Fruit fly (Drosophila melanogaster) whole organism, wandering third instar larva: ENCODE data around the gene CG44405.

Source experiments
- Abd-B ChIP-seq: fragments of >200 bp; optimal IDR thresholded peaks from 2 replicates; lab custom pipeline; 2017; ENCODE audit warnings: missing biosample characterization, missing genetic modification characterization
- CG32264 ChIP-seq: fragments of 200-800 bp; sonication (Bioruptor generic); optimal IDR thresholded peaks from 2 replicates; lab custom pipeline; 2016; ENCODE audit warnings: missing biosample characterization, missing genetic modification characterization
- CG9705 ChIP-seq: fragments of 200-800 bp; sonication (Bioruptor generic); optimal IDR thresholded peaks from 2 replicates; lab custom pipeline; 2018; ENCODE audit warnings: missing biosample characterization, mild to moderate bottlenecking, missing genetic modification characterization
- CrebA ChIP-seq: fragments of 200-800 bp; sonication (Bioruptor generic); optimal IDR thresholded peaks from 2 replicates; lab custom pipeline; 2016; ENCODE audit warnings: missing biosample characterization, mild to moderate bottlenecking, missing genetic modification characterization, borderline replicate concordance
- Dfd ChIP-seq: fragments of >200 bp; optimal IDR thresholded peaks from 2 replicates; lab custom pipeline; 2017; ENCODE audit warnings: missing biosample characterization, missing genetic modification characterization
- Dif ChIP-seq: fragments of 200-275, 200-300 bp; sonication (Bioruptor generic); optimal IDR thresholded peaks from 2 replicates; lab custom pipeline; 2018; ENCODE audit warnings: missing biosample characterization, missing genetic modification characterization; ENCODE audit not compliant: partially characterized antibody
- GATAd ChIP-seq: sonication (Bioruptor generic); optimal IDR thresholded peaks from 2 replicates; lab custom pipeline; 2016; ENCODE audit warnings: missing biosample characterization, missing genetic modification characterization
- HLH106 ChIP-seq: fragments of 200-800 bp; optimal IDR thresholded peaks from 3 replicates; lab custom pipeline; 2019; ENCODE audit warnings: missing biosample characterization, mild to moderate bottlenecking, missing genetic modification characterization, moderate library complexity
- Hnf4 ChIP-seq: fragments of 200-800 bp; sonication (Bioruptor generic); optimal IDR thresholded peaks from 2 replicates; lab custom pipeline; 2016; ENCODE audit warnings: missing biosample characterization, mild to moderate bottlenecking, missing genetic modification characterization
- Hr78 ChIP-seq: fragments of >200 bp; optimal IDR thresholded peaks from 2 replicates; lab custom pipeline; 2017; ENCODE audit warnings: missing biosample characterization, missing genetic modification characterization
- Hr83 ChIP-seq: fragments of 200-300 bp; sonication (Bioruptor generic); optimal IDR thresholded peaks from 2 replicates; lab custom pipeline; 2016; ENCODE audit warnings: missing biosample characterization, mild to moderate bottlenecking, missing genetic modification characterization, moderate library complexity; ENCODE audit not compliant: poor library complexity, severe bottlenecking
- Jra ChIP-seq: sonication (Bioruptor generic); optimal IDR thresholded peaks from 2 replicates; lab custom pipeline; 2016; ENCODE audit warnings: missing biosample characterization, missing genetic modification characterization
- Mio ChIP-seq: sonication (Bioruptor generic); optimal IDR thresholded peaks from 2 replicates; lab custom pipeline; 2016; ENCODE audit warnings: missing biosample characterization, missing genetic modification characterization
- Myc ChIP-seq: fragments of >200 bp; optimal IDR thresholded peaks from 2 replicates; lab custom pipeline; 2017
- N ChIP-seq: fragments of >200 bp; optimal IDR thresholded peaks from 2 replicates; lab custom pipeline; 2018; ENCODE audit warnings: missing biosample characterization, missing external identifiers, missing genetic modification characterization
- OdsH ChIP-seq: fragments of 200-800 bp; sonication (Bioruptor generic); optimal IDR thresholded peaks from 2 replicates; lab custom pipeline; 2016; ENCODE audit warnings: missing biosample characterization, mild to moderate bottlenecking, missing genetic modification characterization
- Rel ChIP-seq, 2 experiments: fragments of 200-800 bp; sonication (Bioruptor generic) in 1 of 2; optimal IDR thresholded peaks; 2 replicates in 1 of 2; 3 replicates in 1 of 2; lab custom pipeline; 2016 to 2019; ENCODE audit warnings: mild to moderate bottlenecking in 2 of 2, missing biosample characterization in 2 of 2, missing genetic modification characterization in 2 of 2, moderate library complexity in 1 of 2
- Sp1 ChIP-seq: fragments of 200-800 bp; sonication (Bioruptor generic); optimal IDR thresholded peaks from 3 replicates; lab custom pipeline; 2019; ENCODE audit warnings: missing biosample characterization, mild to moderate bottlenecking, missing genetic modification characterization, moderate library complexity
- Vsx2 ChIP-seq: fragments of 200-300, 225-300 bp; sonication (Bioruptor generic); optimal IDR thresholded peaks from 2 replicates; lab custom pipeline; 2018; ENCODE audit warnings: missing biosample characterization, missing genetic modification characterization; ENCODE audit not compliant: partially characterized antibody
- br ChIP-seq: fragments of 200-800 bp; sonication (Bioruptor generic); optimal IDR thresholded peaks from 2 replicates; lab custom pipeline; 2016; ENCODE audit warnings: missing biosample characterization, missing genetic modification characterization
- brk ChIP-seq: fragments of 200-800 bp; sonication (Bioruptor generic); optimal IDR thresholded peaks from 2 replicates; lab custom pipeline; 2016; ENCODE audit warnings: missing biosample characterization, mild to moderate bottlenecking, missing genetic modification characterization
- dmrt93B ChIP-seq: fragments of 200-800 bp; sonication (Bioruptor generic); optimal IDR thresholded peaks from 2 replicates; lab custom pipeline; 2018; ENCODE audit warnings: missing biosample characterization, mild to moderate bottlenecking, missing genetic modification characterization
- dsf ChIP-seq: sonication (Bioruptor generic); optimal IDR thresholded peaks from 2 replicates; lab custom pipeline; 2016; ENCODE audit warnings: missing biosample characterization, missing genetic modification characterization, borderline replicate concordance
- ey ChIP-seq: fragments of 200-800 bp; sonication (Bioruptor generic); optimal IDR thresholded peaks from 2 replicates; lab custom pipeline; 2016; ENCODE audit warnings: missing biosample characterization, missing genetic modification characterization
- foxo ChIP-seq, 2 experiments: fragments of 200-800 bp; sonication (Bioruptor generic); optimal IDR thresholded peaks; 2 replicates in 1 of 2; 3 replicates in 1 of 2; lab custom pipeline; 2016 to 2017; ENCODE audit warnings: missing biosample characterization in 2 of 2, missing genetic modification characterization in 2 of 2
- fru ChIP-seq: fragments of 200-800 bp; sonication (Bioruptor generic); optimal IDR thresholded peaks from 3 replicates; lab custom pipeline; 2016; ENCODE audit warnings: missing biosample characterization, mild to moderate bottlenecking, missing genetic modification characterization
- h ChIP-seq: fragments of 200-800 bp; sonication (Bioruptor generic); optimal IDR thresholded peaks from 3 replicates; lab custom pipeline; 2016; ENCODE audit warnings: missing biosample characterization, mild to moderate bottlenecking, missing genetic modification characterization
- jim ChIP-seq: fragments of 175-275, 200-325 bp; sonication (Bioruptor generic); optimal IDR thresholded peaks from 2 replicates; lab custom pipeline; 2016; ENCODE audit warnings: missing biosample characterization, mild to moderate bottlenecking, missing genetic modification characterization
- lola ChIP-seq: fragments of >200 bp; optimal IDR thresholded peaks from 2 replicates; lab custom pipeline; 2017; ENCODE audit warnings: missing biosample characterization, missing genetic modification characterization
- pan ChIP-seq: fragments of >200 bp; optimal IDR thresholded peaks from 2 replicates; lab custom pipeline; 2017
- psq ChIP-seq: fragments of 200-800 bp; sonication (Bioruptor generic); optimal IDR thresholded peaks from 3 replicates; lab custom pipeline; 2017; ENCODE audit warnings: missing biosample characterization, mild to moderate bottlenecking, missing genetic modification characterization, moderate library complexity
- rgr ChIP-seq: fragments of 200-800 bp; sonication (Bioruptor generic); optimal IDR thresholded peaks from 3 replicates; lab custom pipeline; 2016; ENCODE audit warnings: missing biosample characterization, mild to moderate bottlenecking, missing genetic modification characterization
- sage ChIP-seq: fragments of 200-800 bp; sonication (Bioruptor generic); optimal IDR thresholded peaks from 2 replicates; lab custom pipeline; 2016; ENCODE audit warnings: missing biosample characterization, mild to moderate bottlenecking, missing genetic modification characterization
- sv ChIP-seq: fragments of 200-800 bp; sonication (Bioruptor generic); optimal IDR thresholded peaks from 3 replicates; lab custom pipeline; 2016; ENCODE audit warnings: missing biosample characterization, missing genetic modification characterization
- usp ChIP-seq: fragments of >200 bp; optimal IDR thresholded peaks from 2 replicates; lab custom pipeline; 2017; ENCODE audit warnings: missing biosample characterization, missing genetic modification characterization
- woc ChIP-seq: sonication (Bioruptor generic); optimal IDR thresholded peaks from 2 replicates; lab custom pipeline; 2016; ENCODE audit warnings: missing biosample characterization, mild to moderate bottlenecking, missing genetic modification characterization

CG44405 gene

dm6 chr2L:16350742-16351568 lies 8.8 kb upstream of the CG44405 start (continued):
- TF ChIP-seq pan (lab: Kevin White, UChicago) (no peak), rgr (GFP tag; lab: Kevin White, UChicago) (peak; percentile 99), Sp1 (GFP tag; lab: Kevin White, UChicago) (peak; percentile 100), HLH106 (tag; lab: Kevin White, UChicago) (peak; percentile 99), foxo (GFP tag; optimal IDR thresholded peaks at IDR 0.05; lab: Kevin White, UChicago) (peak; percentile 93 to 99), fru (peak; percentile 99), psq (GFP tag; lab: Kevin White, UChicago) (peak; percentile 100), usp (GFP tag; lab: Kevin White, UChicago) (no peak), CrebA (GFP tag; lab: Kevin White, UChicago) (peak; percentile 96), Hr78 (GFP tag; lab: Kevin White, UChicago) (no peak), GATAd (GFP tag; lab: Kevin White, UChicago) (peak; percentile 92)

dm6 chr2L:16350160-16350633 lies 8.1 kb upstream of the CG44405 start:
- TF ChIP-seq jim (GFP tag; lab: Kevin White, UChicago) (no peak), fru (peak; percentile 77), sage (GFP tag; lab: Kevin White, UChicago) (peak; percentile 56), HLH106 (tag; lab: Kevin White, UChicago) (peak; percentile 91), lola (GFP tag; lab: Kevin White, UChicago) (no peak), Jra (GFP tag; lab: Kevin White, UChicago) (peak; percentile 34), CrebA (GFP tag; lab: Kevin White, UChicago) (no peak), Sp1 (GFP tag; lab: Kevin White, UChicago) (peak; percentile 87), usp (GFP tag; lab: Kevin White, UChicago) (no peak), Abd-B (GFP tag; lab: Kevin White, UChicago) (no peak), OdsH (peak; percentile 84), rgr (GFP tag; lab: Kevin White, UChicago) (peak; percentile 88), psq (GFP tag; lab: Kevin White, UChicago) (no peak), Vsx2 (GFP tag; lab: Kevin White, UChicago) (no peak), GATAd (GFP tag; lab: Kevin White, UChicago) (peak; percentile 42), brk (no peak), Hnf4 (GFP tag; lab: Kevin White, UChicago) (no peak), N (GFP tag; lab: Kevin White, UChicago) (no peak), CG9705 (GFP tag; lab: Kevin White, UChicago) (peak; percentile 60), ey (peak; percentile 80), CG32264 (GFP tag; lab: Kevin White, UChicago) (peak; percentile 59), Rel (GFP tag; optimal IDR thresholded peaks at IDR 0.05; lab: Kevin White, UChicago) (no peak), Rel (tag; optimal IDR thresholded peaks at IDR 0.05; lab: Kevin White, UChicago) (peak; percentile 89), Hr83 (peak; percentile 84), Dif (GFP tag; lab: Kevin White, UChicago) (no peak), dsf (GFP tag; lab: Kevin White, UChicago) (no peak), dmrt93B (GFP tag; lab: Kevin White, UChicago) (peak; percentile 78), pan (lab: Kevin White, UChicago) (no peak), h (GFP tag; lab: Kevin White, UChicago) (peak; percentile 78), br (no peak), foxo (GFP tag; optimal IDR thresholded peaks at IDR 0.05; lab: Kevin White, UChicago) (peak in 1 of 2 experiments; percentile 93), woc (GFP tag; lab: Kevin White, UChicago) (peak; percentile 39), sv (GFP tag; lab: Kevin White, UChicago) (peak; percentile 51)

- TF ChIP-seq Sp1 (GFP tag; lab: Kevin White, UChicago) (no peak), OdsH (no peak), lola (GFP tag; lab: Kevin White, UChicago) (no peak), pan (lab: Kevin White, UChicago) (no peak), Vsx2 (GFP tag; lab: Kevin White, UChicago) (no peak), br (no peak), rgr (GFP tag; lab: Kevin White, UChicago) (no peak), Dfd (GFP tag; lab: Kevin White, UChicago) (no peak), usp (GFP tag; lab: Kevin White, UChicago) (no peak), Rel (GFP tag; optimal IDR thresholded peaks at IDR 0.05; lab: Kevin White, UChicago) (no peak), Rel (tag; optimal IDR thresholded peaks at IDR 0.05; lab: Kevin White, UChicago) (no peak), HLH106 (tag; lab: Kevin White, UChicago) (no peak), Jra (GFP tag; lab: Kevin White, UChicago) (no peak), fru (no peak), Myc (no peak), N (GFP tag; lab: Kevin White, UChicago) (no peak), sv (GFP tag; lab: Kevin White, UChicago) (no peak), Mio (no peak), CG9705 (GFP tag; lab: Kevin White, UChicago) (no peak), brk (no peak)
These were observed 1.9 kb downstream of the CG44405 start, which contains the start of gene CG42266 for dm6 chr2L:16340268-16340667. CG42266 (minus strand) TSS chr2L:16340368.
